Fruit fly (Drosophila melanogaster) whole organism, embryonic: Measurements from ENCODE around the gene CG2875.

ENCODE experiments used
- Abd-B ChIP-seq: fragments of 200-800 bp; sonication (Bioruptor generic); optimal IDR thresholded peaks from 2 replicates; lab custom pipeline; 2018; ENCODE audit warnings: missing biosample characterization, mild to moderate bottlenecking, missing genetic modification characterization, moderate library complexity
- Bgb ChIP-seq: fragments of 200-800 bp; sonication (Bioruptor generic); IDR thresholded peaks from 2 replicates; pipeline ENCODE4 v1.3.6; 2022; ENCODE audit warnings: missing biosample characterization, missing genetic modification characterization; ENCODE audit not compliant: partially characterized antibody
- CG12071 ChIP-seq: fragments of 200-800 bp; sonication (Bioruptor generic); optimal IDR thresholded peaks from 3 replicates; lab custom pipeline; 2018; ENCODE audit warnings: missing biosample characterization, mild to moderate bottlenecking, missing genetic modification characterization
- CG12299 ChIP-seq: fragments of 200-800 bp; sonication (Bioruptor generic); optimal IDR thresholded peaks from 2 replicates; lab custom pipeline; 2018; ENCODE audit warnings: missing biosample characterization, mild to moderate bottlenecking, missing genetic modification characterization
- CG14710 ChIP-seq: fragments of 200-800 bp; sonication (Bioruptor generic); optimal IDR thresholded peaks from 3 replicates; lab custom pipeline; 2019; ENCODE audit warnings: missing biosample characterization, mild to moderate bottlenecking, missing genetic modification characterization, moderate library complexity
- CG15514 ChIP-seq: fragments of 200-800 bp; sonication (Bioruptor generic); optimal IDR thresholded peaks from 3 replicates; lab custom pipeline; 2017; ENCODE audit warnings: missing biosample characterization, missing genetic modification characterization, mild to moderate bottlenecking, moderate library complexity, missing genetic modification reagents
- CG16779 ChIP-seq: fragments of 200-800 bp; sonication (Bioruptor generic); IDR thresholded peaks from 2 replicates; pipeline ENCODE4 v1.3.6; 2022; ENCODE audit warnings: missing biosample characterization, missing genetic modification characterization
- CG17359 ChIP-seq: fragments of 200-800 bp; sonication (Bioruptor generic); optimal IDR thresholded peaks from 3 replicates; lab custom pipeline; 2018; ENCODE audit warnings: missing biosample characterization, mild to moderate bottlenecking, missing genetic modification characterization, moderate library complexity
- CG18619 ChIP-seq: fragments of 200-800 bp; sonication (Bioruptor generic); optimal IDR thresholded peaks from 3 replicates; lab custom pipeline; 2017; ENCODE audit warnings: missing biosample characterization, mild to moderate bottlenecking, missing genetic modification characterization
- CG2116 ChIP-seq: fragments of 200-800 bp; sonication (Bioruptor generic); optimal IDR thresholded peaks from 3 replicates; lab custom pipeline; 2018; ENCODE audit warnings: missing biosample characterization, mild to moderate bottlenecking, missing genetic modification characterization
- CG2129 ChIP-seq: fragments of 200-800 bp; sonication (Bioruptor generic); IDR thresholded peaks from 2 replicates; pipeline ENCODE4 v1.3.6; 2022; ENCODE audit warnings: missing biosample characterization, missing genetic modification characterization; ENCODE audit not compliant: partially characterized antibody
- CG3847 ChIP-seq: fragments of 200-800 bp; sonication (Bioruptor generic); IDR thresholded peaks from 2 replicates; pipeline ENCODE4 v1.3.6; 2022; ENCODE audit warnings: missing biosample characterization, missing genetic modification characterization
- CG42726 ChIP-seq: fragments of 200-800 bp; sonication (Bioruptor generic); IDR thresholded peaks from 2 replicates; pipeline ENCODE4 v1.3.6; 2022; ENCODE audit warnings: missing biosample characterization, missing genetic modification characterization; ENCODE audit not compliant: partially characterized antibody
- CG7928 ChIP-seq: fragments of 200-800 bp; sonication (Bioruptor generic); optimal IDR thresholded peaks from 2 replicates; lab custom pipeline; 2017; ENCODE audit warnings: missing biosample characterization, mild to moderate bottlenecking, missing genetic modification characterization
- CG8478 ChIP-seq: fragments of >200 bp; optimal IDR thresholded peaks from 2 replicates; lab custom pipeline; 2018
- CG9609 ChIP-seq: fragments of 200-800 bp; sonication (Bioruptor generic); optimal IDR thresholded peaks from 3 replicates; lab custom pipeline; 2016; ENCODE audit warnings: missing biosample characterization, missing genetic modification characterization
- CG9797 ChIP-seq: fragments of 200-800 bp; sonication (Bioruptor generic); optimal IDR thresholded peaks from 3 replicates; lab custom pipeline; 2018; ENCODE audit warnings: missing biosample characterization, mild to moderate bottlenecking, missing genetic modification characterization
- Dek ChIP-seq: fragments of 200-800 bp; sonication (Bioruptor generic); optimal IDR thresholded peaks from 3 replicates; lab custom pipeline; 2019; ENCODE audit warnings: missing biosample characterization, mild to moderate bottlenecking, missing genetic modification characterization, moderate library complexity
- Dll ChIP-seq: fragments of 200-800 bp; sonication (Bioruptor generic); IDR thresholded peaks from 4 replicates; pipeline ENCODE4 v1.3.6; 2022; ENCODE audit warnings: missing biosample characterization, missing genetic modification characterization; ENCODE audit not compliant: partially characterized antibody
- Doc3 ChIP-seq: fragments of 200-800 bp; sonication (Bioruptor generic); IDR thresholded peaks from 3 replicates; pipeline ENCODE4 v1.3.6; 2022; ENCODE audit warnings: missing biosample characterization, missing genetic modification characterization; ENCODE audit not compliant: partially characterized antibody
- E2f2 ChIP-seq: fragments of 200-800 bp; sonication (Bioruptor generic); IDR thresholded peaks from 2 replicates; pipeline ENCODE4 v1.3.6; 2022; ENCODE audit warnings: missing biosample characterization, missing genetic modification characterization
- Lhr ChIP-seq: fragments of 200-800 bp; sonication (Bioruptor generic); optimal IDR thresholded peaks from 3 replicates; lab custom pipeline; 2017; ENCODE audit warnings: mild to moderate bottlenecking, missing biosample characterization, missing genetic modification reagents, missing genetic modification characterization
- Max ChIP-seq: fragments of 200-800 bp; sonication (Bioruptor generic); optimal IDR thresholded peaks from 2 replicates; lab custom pipeline; 2016; ENCODE audit warnings: missing biosample characterization, mild to moderate bottlenecking, missing genetic modification characterization
- Myb ChIP-seq: fragments of 200-800 bp; sonication (Bioruptor generic); optimal IDR thresholded peaks from 2 replicates; lab custom pipeline; 2016; ENCODE audit warnings: missing biosample characterization, missing genetic modification characterization
- Opbp ChIP-seq: fragments of 200-800 bp; sonication (Bioruptor generic); IDR thresholded peaks from 3 replicates; pipeline ENCODE4 v1.3.6; 2022; ENCODE audit warnings: missing biosample characterization, missing genetic modification characterization; ENCODE audit not compliant: partially characterized antibody
- Pdp1 ChIP-seq, 2 experiments: fragments of 200-800 bp; sonication (Bioruptor generic); optimal IDR thresholded peaks; 3 replicates each; lab custom pipeline; 2016; ENCODE audit warnings: missing biosample characterization in 2 of 2, missing genetic modification characterization in 2 of 2, mild to moderate bottlenecking in 1 of 2, moderate library complexity in 1 of 2
- Sin3A ChIP-seq: fragments of >200 bp; optimal IDR thresholded peaks from 2 replicates; lab custom pipeline; 2018
- YL-1 ChIP-seq: fragments of 200-800 bp; sonication (Bioruptor generic); optimal IDR thresholded peaks from 3 replicates; lab custom pipeline; 2017; ENCODE audit warnings: missing biosample characterization, mild to moderate bottlenecking, missing genetic modification characterization
- ase ChIP-seq: fragments of 200-800 bp; sonication (Bioruptor generic); IDR thresholded peaks from 3 replicates; pipeline ENCODE4 v1.3.6; 2022; ENCODE audit warnings: missing biosample characterization, missing genetic modification characterization
- bbx ChIP-seq: fragments of 200-800 bp; sonication (Bioruptor generic); IDR thresholded peaks from 2 replicates; pipeline ENCODE4 v1.3.6; 2022; ENCODE audit warnings: missing biosample characterization, missing genetic modification characterization; ENCODE audit not compliant: partially characterized antibody
- dimm ChIP-seq: fragments of 200-800 bp; sonication (Bioruptor generic); IDR thresholded peaks from 2 replicates; pipeline ENCODE4 v1.3.6; 2022; ENCODE audit warnings: missing biosample characterization, missing genetic modification characterization
- dysf ChIP-seq: fragments of 200-800 bp; sonication (Bioruptor generic); IDR thresholded peaks from 3 replicates; pipeline ENCODE4 v1.3.6; 2022; ENCODE audit warnings: missing biosample characterization, missing genetic modification characterization
- ftz-f1 ChIP-seq: fragments of 200-800 bp; sonication (Bioruptor generic); optimal IDR thresholded peaks from 2 replicates; lab custom pipeline; 2016; ENCODE audit warnings: missing biosample characterization, missing genetic modification characterization
- ind ChIP-seq: fragments of 200-800 bp; sonication (Bioruptor generic); optimal IDR thresholded peaks from 3 replicates; lab custom pipeline; 2016; ENCODE audit warnings: missing biosample characterization, missing genetic modification characterization
- ken ChIP-seq: fragments of 200-800 bp; sonication (Bioruptor generic); IDR thresholded peaks from 3 replicates; pipeline ENCODE4 v1.3.6; 2022; ENCODE audit warnings: missing biosample characterization, missing genetic modification characterization
- kni ChIP-seq: fragments of 200-800 bp; sonication (Bioruptor generic); optimal IDR thresholded peaks from 3 replicates; lab custom pipeline; 2017; ENCODE audit warnings: mild to moderate bottlenecking, missing biosample characterization, missing genetic modification reagents, missing genetic modification characterization
- lmd ChIP-seq: fragments of 200-800 bp; sonication (Bioruptor generic); IDR thresholded peaks from 2 replicates; pipeline ENCODE4 v1.3.6; 2022; ENCODE audit warnings: missing biosample characterization, missing genetic modification characterization
- mam ChIP-seq: fragments of 200-800 bp; sonication (Bioruptor generic); optimal IDR thresholded peaks from 3 replicates; lab custom pipeline; 2016; ENCODE audit warnings: missing biosample characterization, missing genetic modification characterization
- nerfin-1 ChIP-seq: fragments of 200-800 bp; sonication (Bioruptor generic); optimal IDR thresholded peaks from 3 replicates; lab custom pipeline; 2019; ENCODE audit warnings: missing biosample characterization, mild to moderate bottlenecking, missing genetic modification characterization, moderate library complexity
- nmo ChIP-seq: fragments of 200-800 bp; sonication (Bioruptor generic); optimal IDR thresholded peaks from 2 replicates; lab custom pipeline; 2018; ENCODE audit warnings: missing biosample characterization, mild to moderate bottlenecking, missing genetic modification characterization, moderate library complexity
- otp ChIP-seq: fragments of 200-800 bp; sonication (Bioruptor generic); IDR thresholded peaks from 3 replicates; pipeline ENCODE4, ENCODE4 v1.3.6; 2022; ENCODE audit warnings: missing biosample characterization, missing genetic modification characterization
- sc ChIP-seq, 3 experiments: fragments of >200 bp in 2 of 3; fragments of 200-800 bp in 1 of 3; sonication (Bioruptor generic) in 1 of 3; optimal IDR thresholded peaks; 2 replicates in 2 of 3; 3 replicates in 1 of 3; lab custom pipeline; 2017; ENCODE audit warnings: mild to moderate bottlenecking in 1 of 3, missing biosample characterization in 1 of 3, missing genetic modification characterization in 1 of 3, missing genetic modification reagents in 1 of 3
- stwl ChIP-seq: fragments of 200-800 bp; sonication (Bioruptor generic); optimal IDR thresholded peaks from 3 replicates; lab custom pipeline; 2018; ENCODE audit warnings: missing biosample characterization, mild to moderate bottlenecking, missing genetic modification characterization, moderate library complexity
- tin ChIP-seq: fragments of 200-800 bp; sonication (Bioruptor generic); optimal IDR thresholded peaks from 3 replicates; lab custom pipeline; 2016; ENCODE audit warnings: missing biosample characterization, missing genetic modification characterization
- vnd ChIP-seq: fragments of 200-800 bp; sonication (Bioruptor generic); IDR thresholded peaks from 3 replicates; pipeline ENCODE4 v1.3.6; 2022; ENCODE audit warnings: missing biosample characterization, missing genetic modification characterization; ENCODE audit not compliant: partially characterized antibody
- wor ChIP-seq: fragments of 200-800 bp; sonication (Bioruptor generic); IDR thresholded peaks from 2 replicates; pipeline ENCODE4 v1.3.6; 2022; ENCODE audit warnings: missing biosample characterization, missing genetic modification characterization
- yki ChIP-seq: fragments of >200 bp; optimal IDR thresholded peaks from 3 replicates; lab custom pipeline; 2018
- zfh2 ChIP-seq: fragments of 200-800 bp; sonication (Bioruptor generic); optimal IDR thresholded peaks from 2 replicates; lab custom pipeline; 2016; ENCODE audit warnings: missing biosample characterization, missing genetic modification characterization

Gene CG2875

DNA sequence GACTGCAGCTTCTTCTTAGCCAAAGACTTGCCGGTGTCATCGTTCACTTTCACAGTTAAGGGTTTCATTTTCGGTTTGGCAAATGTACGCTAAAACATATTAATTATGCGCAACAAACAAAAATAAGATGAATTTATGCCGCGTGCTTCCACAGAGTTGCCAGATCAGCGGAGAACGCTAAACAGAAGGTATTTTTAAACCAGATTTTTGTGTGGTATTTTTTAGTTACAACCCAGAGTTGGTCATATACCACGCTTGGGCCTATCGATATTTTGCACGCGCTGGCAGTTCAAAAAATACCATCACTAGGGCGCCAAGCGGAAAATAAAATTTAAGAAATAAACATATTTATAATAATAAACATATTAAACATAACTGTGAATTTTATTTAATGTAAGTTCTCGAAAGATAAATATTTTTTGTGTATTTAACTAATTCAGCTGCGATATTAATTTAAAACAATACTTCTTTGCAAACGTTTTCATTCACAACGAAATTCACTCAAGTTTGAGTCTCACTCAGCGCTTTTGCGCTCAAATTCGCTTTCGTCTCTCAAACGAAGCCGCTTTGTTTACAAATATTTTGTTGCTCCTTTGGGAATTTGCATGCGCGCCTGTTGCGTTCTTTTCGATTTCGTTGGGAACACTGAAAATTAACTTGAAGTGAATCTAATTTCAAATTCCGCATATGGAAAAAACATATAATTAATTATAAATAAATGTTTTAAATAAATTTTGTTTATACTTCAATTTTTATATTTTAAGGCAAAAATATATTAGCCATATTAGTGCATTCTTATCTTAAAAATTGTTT, at the start of gene CG2875:
Gene CG2875 (minus strand): TSS at position 185 of the 813 bp plus-strand sequence.
- TF ChIP-seq CG12071 (GFP tag; lab: Kevin White, UChicago) = no peak
- peak; percentile 41 for TF ChIP-seq Sin3A (lab: Kevin White, UChicago)
- peak; percentile 66; the same call in 2 of the 3 replicates for TF ChIP-seq Opbp (GFP tag; lab: Robert Waterston, UW)
- no peak for TF ChIP-seq dimm (GFP tag; lab: Robert Waterston, UW)
- TF ChIP-seq nerfin-1 (tag; lab: Kevin White, UChicago) = peak; percentile 68
- TF ChIP-seq CG42726 (GFP tag; lab: Robert Waterston, UW) = peak; percentile 57; the same call in 1 of the 2 replicates
- peak; percentile 79 for TF ChIP-seq stwl (tag; lab: Kevin White, UChicago)
- no peak for TF ChIP-seq CG8478
- peak; percentile 79 for TF ChIP-seq Dll (GFP tag; lab: Robert Waterston, UW)
- peak in 1 of 2 experiments; percentile 21 for TF ChIP-seq Pdp1 (GFP tag; optimal IDR thresholded peaks at IDR 0.05; lab: Kevin White, UChicago)
- TF ChIP-seq CG14710 = peak; percentile 50
- no peak for TF ChIP-seq Abd-B
- no peak for TF ChIP-seq yki (lab: Kevin White, UChicago)
- TF ChIP-seq ken (GFP tag; lab: Robert Waterston, UW) = no peak
- peak; percentile 75 for TF ChIP-seq bbx (GFP tag; lab: Robert Waterston, UW)
- no peak for TF ChIP-seq mam (GFP tag; lab: Kevin White, UChicago)
- no peak for TF ChIP-seq CG9609 (GFP tag; lab: Kevin White, UChicago)
- TF ChIP-seq dysf (GFP tag; lab: Robert Waterston, UW) = no peak
- peak; percentile 82 for TF ChIP-seq YL-1 (GFP tag; lab: Kevin White, UChicago)
- TF ChIP-seq nmo (GFP tag; lab: Kevin White, UChicago) = peak; percentile 51
- TF ChIP-seq CG2116 (GFP tag; lab: Kevin White, UChicago) = peak; percentile 80
- no peak for TF ChIP-seq ind (GFP tag; lab: Kevin White, UChicago)
- TF ChIP-seq CG17359 (tag; lab: Kevin White, UChicago) = peak; percentile 53
- 0 out of 3 replicates have a peak, but pooled peaks have one; percentile 40 for TF ChIP-seq vnd (GFP tag; lab: Robert Waterston, UW)
- no peak for TF ChIP-seq kni (GFP tag; lab: Kevin White, UChicago)
- TF ChIP-seq CG9797 (GFP tag; lab: Kevin White, UChicago) = peak; percentile 78
- no peak for TF ChIP-seq otp (GFP tag; lab: Robert Waterston, UW)
- TF ChIP-seq CG18619 (GFP tag; lab: Kevin White, UChicago) = no peak
- TF ChIP-seq sc (optimal IDR thresholded peaks at IDR 0.05; lab: Kevin White, UChicago) = no peak
- no peak for TF ChIP-seq sc (GFP tag; optimal IDR thresholded peaks at IDR 0.05; lab: Kevin White, UChicago)
- TF ChIP-seq ase = no peak
- TF ChIP-seq CG7928 (GFP tag; lab: Kevin White, UChicago) = no peak
- peak; percentile 30 for TF ChIP-seq CG2129
- no peak for TF ChIP-seq wor
- no peak for TF ChIP-seq ftz-f1 (GFP tag; lab: Kevin White, UChicago)
- TF ChIP-seq CG3847 (GFP tag; lab: Robert Waterston, UW) = peak; percentile 59; the same call in 1 of the 2 replicates
- TF ChIP-seq lmd (GFP tag; lab: Robert Waterston, UW) = no peak
- peak; percentile 66 for TF ChIP-seq Lhr
- peak; percentile 67 for TF ChIP-seq CG15514 (GFP tag; lab: Kevin White, UChicago)
- TF ChIP-seq CG16779 = no peak
- no peak for TF ChIP-seq Dek
- TF ChIP-seq Bgb (GFP tag; lab: Robert Waterston, UW) = peak; percentile 81
- TF ChIP-seq CG12299 = peak; percentile 5
- TF ChIP-seq E2f2 (GFP tag; lab: Robert Waterston, UW) = peak; percentile 95
- TF ChIP-seq zfh2 (GFP tag; lab: Kevin White, UChicago) = no peak
- no peak for TF ChIP-seq tin (GFP tag; lab: Kevin White, UChicago)
- TF ChIP-seq Doc3 (GFP tag; lab: Robert Waterston, UW) = peak; percentile 53; the same call in 2 of the 3 replicates
- TF ChIP-seq Myb (GFP tag; lab: Kevin White, UChicago) = peak; percentile 36
- TF ChIP-seq Max = peak; percentile 61
